Fruit fly (Drosophila melanogaster) whole organism, adult: ENCODE measurements around the gene Utx.

Experiments
- CG11617 ChIP-seq: fragments of 200-800 bp; sonication (Bioruptor generic); optimal IDR thresholded peaks from 2 replicates; lab custom pipeline; 2017; ENCODE audit warnings: mild to moderate bottlenecking, missing biosample characterization, missing genetic modification reagents, missing genetic modification characterization
- CG12768 ChIP-seq: fragments of 200-800 bp; sonication (Bioruptor generic); optimal IDR thresholded peaks from 2 replicates; lab custom pipeline; 2017; ENCODE audit warnings: missing biosample characterization, missing genetic modification characterization, mild to moderate bottlenecking, moderate library complexity, missing genetic modification reagents
- CG14711 ChIP-seq: fragments of 200-800 bp; sonication (Bioruptor generic); optimal IDR thresholded peaks from 2 replicates; lab custom pipeline; 2018; ENCODE audit warnings: missing biosample characterization, mild to moderate bottlenecking, missing genetic modification characterization, moderate library complexity
- CG1620 ChIP-seq: fragments of 200-800 bp; sonication (Bioruptor generic); optimal IDR thresholded peaks from 2 replicates; lab custom pipeline; 2016; ENCODE audit warnings: missing biosample characterization, missing genetic modification characterization
- CG33017 ChIP-seq: fragments of 200-800 bp; sonication (Bioruptor generic); optimal IDR thresholded peaks from 2 replicates; lab custom pipeline; 2018; ENCODE audit warnings: missing biosample characterization, mild to moderate bottlenecking, missing genetic modification characterization, moderate library complexity
- CG5204 ChIP-seq: fragments of 200-800 bp; sonication (Bioruptor generic); optimal IDR thresholded peaks from 2 replicates; lab custom pipeline; 2016; ENCODE audit warnings: missing biosample characterization, missing genetic modification characterization
- CG7045 ChIP-seq: fragments of 200-800 bp; sonication (Bioruptor generic); optimal IDR thresholded peaks from 2 replicates; lab custom pipeline; 2017; ENCODE audit warnings: missing biosample characterization, mild to moderate bottlenecking, missing genetic modification characterization
- CG7101 ChIP-seq: fragments of 200-800 bp; sonication (Bioruptor generic); optimal IDR thresholded peaks from 2 replicates; lab custom pipeline; 2018; ENCODE audit warnings: missing biosample characterization, mild to moderate bottlenecking, missing genetic modification characterization, moderate library complexity
- Clk ChIP-seq: fragments of 200-800 bp; sonication (Bioruptor generic); optimal IDR thresholded peaks from 2 replicates; lab custom pipeline; 2017; ENCODE audit warnings: missing biosample characterization, missing genetic modification characterization
- Crg-1 ChIP-seq: fragments of 200-800 bp; sonication (Bioruptor generic); optimal IDR thresholded peaks from 2 replicates; lab custom pipeline; 2016; ENCODE audit warnings: missing biosample characterization, missing genetic modification characterization
- Hr96 ChIP-seq: fragments of 200-800 bp; sonication (Bioruptor generic); optimal IDR thresholded peaks from 2 replicates; lab custom pipeline; 2016; ENCODE audit warnings: missing biosample characterization, missing genetic modification characterization
- Mnt ChIP-seq: fragments of 200-800 bp; sonication (Bioruptor generic); optimal IDR thresholded peaks from 2 replicates; lab custom pipeline; 2016; ENCODE audit warnings: missing biosample characterization, mild to moderate bottlenecking, missing genetic modification characterization
- bab1 ChIP-seq: fragments of 200-800 bp; sonication (Bioruptor generic); optimal IDR thresholded peaks from 3 replicates; lab custom pipeline; 2019; ENCODE audit warnings: missing biosample characterization, mild to moderate bottlenecking, missing genetic modification characterization, moderate library complexity
- cic ChIP-seq: fragments of 200-800 bp; sonication (Bioruptor generic); optimal IDR thresholded peaks from 2 replicates; lab custom pipeline; 2017; ENCODE audit warnings: missing biosample characterization, mild to moderate bottlenecking, missing genetic modification characterization, moderate library complexity
- cnc ChIP-seq, 2 experiments: fragments of >200 bp; optimal IDR thresholded peaks; 2 replicates each; lab custom pipeline; 2017
- kay ChIP-seq: fragments of 200-800 bp; sonication (Bioruptor generic); peaks from one replicate; lab custom pipeline; 2016; ENCODE audit warnings: missing biosample characterization, missing genetic modification characterization, borderline replicate concordance
- ovo ChIP-seq: fragments of 200-800 bp; sonication (Bioruptor generic); optimal IDR thresholded peaks from 2 replicates; lab custom pipeline; 2016; ENCODE audit warnings: missing biosample characterization, missing genetic modification characterization
- pad ChIP-seq: fragments of 200-800 bp; sonication (Bioruptor generic); optimal IDR thresholded peaks from 3 replicates; lab custom pipeline; 2017; ENCODE audit warnings: missing biosample characterization, missing genetic modification characterization, mild to moderate bottlenecking, moderate library complexity, missing genetic modification reagents
- tj ChIP-seq: fragments of 200-800 bp; sonication (Bioruptor generic); optimal IDR thresholded peaks from 3 replicates; lab custom pipeline; 2017; ENCODE audit warnings: missing biosample characterization, mild to moderate bottlenecking, missing genetic modification characterization, moderate library complexity
- toe ChIP-seq: fragments of 200-800 bp; sonication (Bioruptor generic); optimal IDR thresholded peaks from 2 replicates; lab custom pipeline; 2016; ENCODE audit warnings: missing biosample characterization, missing genetic modification characterization

The Utx gene

DNA sequence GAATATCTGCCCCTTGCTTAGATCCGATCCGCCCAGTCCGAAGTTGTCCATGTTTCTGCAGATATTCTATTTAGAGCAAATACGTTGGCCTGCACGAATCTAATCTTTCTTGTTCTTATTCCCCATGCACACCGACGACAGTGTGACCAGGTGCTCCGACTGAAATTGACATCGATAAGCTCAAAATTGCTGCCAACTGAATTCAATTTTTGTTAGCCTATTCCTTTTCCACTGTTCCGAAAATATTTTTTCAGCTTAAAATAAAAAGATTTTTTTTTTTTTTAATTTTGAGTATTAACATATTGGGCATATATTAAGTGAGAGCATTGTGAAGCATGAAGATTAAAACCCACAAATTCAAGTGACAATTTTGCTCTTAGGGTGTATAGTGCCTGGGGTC, 25.2 kb upstream of the Utx start, which contains the start of gene nmd:
TSS of gene nmd (minus strand) at position 162 of the 400 bp plus-strand sequence.
- TF ChIP-seq CG7045 (GFP tag; lab: Kevin White, UChicago) (no peak), CG5204 (no peak), Crg-1 (GFP tag; lab: Kevin White, UChicago) (no peak), toe (no peak), tj (GFP tag; lab: Kevin White, UChicago) (no peak), CG33017 (tag; lab: Kevin White, UChicago) (peak; percentile 12), CG7101 (tag; lab: Kevin White, UChicago) (no peak), CG11617 (GFP tag; lab: Kevin White, UChicago) (no peak), kay (GFP tag; lab: Kevin White, UChicago) (peak; percentile 67), Hr96 (no peak), CG1620 (GFP tag; lab: Kevin White, UChicago) (no peak), CG12768 (GFP tag; lab: Kevin White, UChicago) (no peak), cic (no peak), ovo (GFP tag; lab: Kevin White, UChicago) (no peak), cnc (optimal IDR thresholded peaks at IDR 0.05; lab: Kevin White, UChicago) (no peak), Clk (GFP tag; lab: Kevin White, UChicago) (no peak), pad (GFP tag; lab: Kevin White, UChicago) (no peak), bab1 (peak; percentile 61), CG14711 (tag; lab: Kevin White, UChicago) (peak; percentile 28), Mnt (GFP tag; lab: Kevin White, UChicago) (peak; percentile 79)

- no peak for TF ChIP-seq Clk (GFP tag; lab: Kevin White, UChicago)
- no peak for TF ChIP-seq CG14711 (tag; lab: Kevin White, UChicago)
- TF ChIP-seq cnc (optimal IDR thresholded peaks at IDR 0.05; lab: Kevin White, UChicago): no peak
- TF ChIP-seq tj (GFP tag; lab: Kevin White, UChicago): no peak
- no peak for TF ChIP-seq CG33017 (tag; lab: Kevin White, UChicago)
- no peak for TF ChIP-seq bab1
- no peak for TF ChIP-seq CG7101 (tag; lab: Kevin White, UChicago)
- TF ChIP-seq cic: no peak
- TF ChIP-seq pad (GFP tag; lab: Kevin White, UChicago): no peak
- no peak for TF ChIP-seq kay (GFP tag; lab: Kevin White, UChicago)
- no peak for TF ChIP-seq Hr96
- TF ChIP-seq CG5204: no peak
- TF ChIP-seq toe: no peak
- TF ChIP-seq CG1620 (GFP tag; lab: Kevin White, UChicago): no peak
- no peak for TF ChIP-seq Crg-1 (GFP tag; lab: Kevin White, UChicago)
- no peak for TF ChIP-seq CG11617 (GFP tag; lab: Kevin White, UChicago)
- TF ChIP-seq ovo (GFP tag; lab: Kevin White, UChicago): no peak
- no peak for TF ChIP-seq CG7045 (GFP tag; lab: Kevin White, UChicago)
- no peak for TF ChIP-seq Mnt (GFP tag; lab: Kevin White, UChicago)
Observed at dm6 chr2L:10301918-10302317, 23.3 kb upstream of the Utx start, which contains the start of gene CG13138. TSS of gene CG13138 (minus strand) at chr2L:10302018.

DNA sequence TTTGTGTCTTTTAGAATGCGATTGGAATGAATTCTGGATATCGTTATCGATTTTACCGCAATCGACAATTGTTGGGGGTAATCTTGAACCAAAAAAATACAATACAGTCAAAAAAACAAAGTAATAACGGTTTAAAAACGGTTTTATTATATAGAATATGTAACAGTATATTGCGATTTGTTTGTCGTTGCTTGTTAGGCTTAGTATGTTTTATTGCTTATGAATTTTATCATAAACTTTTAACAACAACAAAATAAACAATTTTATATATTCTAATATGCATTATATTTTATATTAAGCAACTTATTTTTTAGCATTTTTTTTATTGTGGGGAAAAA, 21.2 kb upstream of the Utx start, which contains the start of gene CYLD:
TSS of gene CYLD (minus strand) at position 38 of the 338 bp plus-strand sequence.
- TF ChIP-seq bab1 (peak; percentile 62), cic (no peak), CG11617 (GFP tag; lab: Kevin White, UChicago) (peak; percentile 70), CG33017 (tag; lab: Kevin White, UChicago) (peak; percentile 55), Mnt (GFP tag; lab: Kevin White, UChicago) (no peak), CG5204 (no peak), Crg-1 (GFP tag; lab: Kevin White, UChicago) (peak; percentile 5), CG12768 (GFP tag; lab: Kevin White, UChicago) (no peak), CG1620 (GFP tag; lab: Kevin White, UChicago) (no peak), Hr96 (no peak), CG7101 (tag; lab: Kevin White, UChicago) (peak; percentile 73), toe (no peak), CG7045 (GFP tag; lab: Kevin White, UChicago) (peak; percentile 21), tj (GFP tag; lab: Kevin White, UChicago) (peak; percentile 2), pad (GFP tag; lab: Kevin White, UChicago) (no peak), kay (GFP tag; lab: Kevin White, UChicago) (no peak), CG14711 (tag; lab: Kevin White, UChicago) (peak; percentile 63), ovo (GFP tag; lab: Kevin White, UChicago) (no peak), cnc (optimal IDR thresholded peaks at IDR 0.05; lab: Kevin White, UChicago) (no peak), Clk (GFP tag; lab: Kevin White, UChicago) (no peak)

DNA sequence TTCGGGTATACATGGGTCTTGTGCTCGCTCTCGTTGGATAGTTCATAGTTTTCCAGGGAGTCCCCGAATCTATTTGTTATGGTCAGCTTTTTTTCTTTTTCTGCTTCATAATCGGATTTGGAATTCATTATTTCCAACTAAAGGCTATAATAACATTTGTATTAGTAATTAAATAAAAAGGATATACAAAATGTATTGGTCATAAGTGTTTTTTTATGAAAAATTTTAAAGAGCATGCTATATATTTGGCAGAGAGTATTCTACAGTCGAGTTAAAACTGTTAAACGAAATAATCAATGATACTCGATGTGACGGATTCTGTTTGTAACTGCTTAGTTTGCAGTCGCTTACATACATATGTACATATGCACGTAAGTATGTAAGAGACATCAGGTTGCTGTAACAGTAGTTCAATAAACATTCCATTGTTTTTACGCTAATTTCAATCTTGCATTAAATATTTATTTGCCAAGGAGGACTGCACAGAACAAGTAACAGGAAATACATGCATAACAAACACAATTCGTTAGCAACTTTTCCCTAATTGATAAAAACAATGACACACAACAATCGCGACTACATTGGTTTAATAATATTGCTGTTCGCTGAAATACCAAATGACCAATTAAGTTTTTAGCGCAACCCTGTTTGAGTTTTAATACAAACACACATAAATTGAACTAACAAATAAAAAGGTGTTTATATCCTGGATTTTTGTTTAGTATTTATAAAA, 20.6 kb upstream of the Utx start:
- TF ChIP-seq kay (GFP tag; lab: Kevin White, UChicago) (peak; percentile 93), tj (GFP tag; lab: Kevin White, UChicago) (peak; percentile 30), bab1 (no peak)

DNA sequence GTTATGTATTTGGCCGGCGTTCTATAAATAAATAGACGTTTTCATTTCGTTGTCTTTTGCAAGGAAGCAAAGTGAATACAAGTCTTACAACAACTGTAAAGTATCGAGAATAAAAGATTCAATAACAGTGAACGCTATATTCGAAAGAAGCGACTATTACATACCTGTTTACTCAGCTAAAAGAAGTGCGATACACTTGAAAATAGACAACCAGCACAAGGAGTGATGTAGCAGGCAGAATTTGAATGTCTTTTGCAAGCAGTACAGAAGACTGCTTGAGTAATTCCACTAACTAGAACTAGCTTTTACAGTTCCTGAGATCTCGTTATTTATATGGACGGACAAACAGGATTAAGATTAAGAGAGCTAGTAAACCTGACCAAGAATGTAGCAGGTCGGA, 19.7 kb upstream of the Utx start:
- TF ChIP-seq CG1620 (GFP tag; lab: Kevin White, UChicago): no peak
- peak; percentile 4 for TF ChIP-seq tj (GFP tag; lab: Kevin White, UChicago)
- TF ChIP-seq kay (GFP tag; lab: Kevin White, UChicago): peak; percentile 75
